Worm (Caenorhabditis elegans): ENCODE results near the gene vha-14.

vha-14 gene

DNA sequence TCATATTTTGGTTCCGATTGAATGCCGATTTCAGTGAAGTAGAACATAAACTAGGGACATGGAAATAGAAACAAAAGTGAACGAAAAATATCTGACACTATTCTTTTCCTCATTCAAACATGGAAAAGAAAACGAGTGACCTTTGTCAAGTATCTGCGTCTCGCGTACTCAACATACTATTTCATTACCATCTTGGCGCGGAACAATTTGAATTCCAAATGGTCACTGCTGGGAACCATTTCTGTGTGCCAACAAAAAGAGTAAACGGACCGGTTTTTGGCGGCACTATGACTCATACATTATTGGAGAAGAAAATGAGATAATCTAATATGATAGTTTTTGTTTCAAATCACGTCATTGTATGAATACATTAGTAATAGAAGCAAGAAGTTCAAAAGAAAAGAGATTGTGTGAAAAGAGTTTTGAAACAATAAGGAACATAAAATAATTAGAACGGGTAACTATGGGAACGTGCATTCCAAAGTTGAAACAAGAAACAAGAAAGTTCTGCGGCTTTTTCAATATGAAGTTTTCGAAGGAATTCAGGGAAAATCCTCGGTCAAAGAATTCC lies 25.4 kb upstream of the vha-14 start:
- peak; percentile 73 for TF ChIP-seq aha-1 (tag)
- TF ChIP-seq lsy-2 (tag; optimal IDR thresholded peaks at IDR 0.05) = peak in 1 of 2 experiments; percentile 17
- TF ChIP-seq sdz-12 (GFP tag; optimal IDR thresholded peaks at IDR 0.05) = no peak
- TF ChIP-seq spr-1 (tag; optimal IDR thresholded peaks at IDR 0.05) = no peak

DNA sequence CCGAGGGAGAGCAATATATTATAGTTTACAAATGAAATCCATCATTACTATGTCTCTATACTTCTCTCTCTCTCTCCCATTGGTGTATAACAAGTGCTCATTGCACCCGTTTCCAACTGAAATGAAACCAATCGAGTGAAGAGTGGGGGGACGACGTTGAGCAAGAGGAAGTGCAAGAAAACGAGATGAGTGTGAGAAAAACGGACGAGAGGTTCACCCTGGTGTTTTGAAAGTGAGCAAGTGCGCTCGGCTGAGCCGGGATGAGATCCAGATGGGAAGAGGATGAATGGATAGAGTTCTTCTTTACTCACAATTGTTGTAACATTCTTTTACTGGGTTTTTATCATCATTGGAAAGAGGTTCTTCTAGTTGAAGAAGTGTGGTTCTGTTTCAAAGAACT lies 24.2 kb upstream of the vha-14 start:
- TF ChIP-seq mes-2 (tag; optimal IDR thresholded peaks at IDR 0.05; ENCODE audit: poor library complexity, severe bottlenecking) (peak; percentile 34), rbr-2 (tag; optimal IDR thresholded peaks at IDR 0.05) (peak; percentile 18), ceh-44 (GFP tag; IDR thresholded peaks at IDR 0.05) (no peak), unc-62 (GFP tag; optimal IDR thresholded peaks at IDR 0.05 in 1 of 2) (peak in 1 of 2 experiments; percentile 23), unc-62 (tag; optimal IDR thresholded peaks at IDR 0.05) (no peak), nhr-48 (tag; optimal IDR thresholded peaks at IDR 0.05) (peak; percentile 3), ama-1 (optimal IDR thresholded peaks at IDR 0.05) (no peak), nhr-11 (tag; optimal IDR thresholded peaks at IDR 0.05) (peak; percentile 21), mep-1 (tag; optimal IDR thresholded peaks at IDR 0.05) (peak; percentile 4)

DNA sequence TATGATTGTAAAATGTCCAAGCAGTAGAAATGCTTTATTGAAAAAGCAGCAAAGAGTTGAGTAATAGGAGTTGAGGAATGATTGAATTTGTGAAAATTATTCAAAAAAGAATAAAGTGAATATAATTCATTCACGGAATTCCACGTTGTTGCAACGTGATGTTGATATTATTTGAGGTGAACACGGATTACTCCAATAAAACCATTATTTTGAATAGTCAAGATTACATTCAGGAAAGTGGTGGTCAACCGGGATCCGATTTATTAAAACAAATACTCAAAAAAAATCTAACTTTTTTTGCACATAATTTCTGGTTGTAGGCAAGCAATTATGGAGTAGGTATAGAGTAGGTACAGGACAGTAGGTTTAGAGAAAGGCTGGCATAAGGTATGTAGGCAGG lies 22.5 kb upstream of the vha-14 start, which contains the start of gene bre-3:
Gene bre-3, minus strand, starts transcription at position 101 of the 400 bp plus-strand sequence.
- TF ChIP-seq spr-1 (tag; optimal IDR thresholded peaks at IDR 0.05) (no peak), aha-1 (tag) (peak; percentile 69)

DNA sequence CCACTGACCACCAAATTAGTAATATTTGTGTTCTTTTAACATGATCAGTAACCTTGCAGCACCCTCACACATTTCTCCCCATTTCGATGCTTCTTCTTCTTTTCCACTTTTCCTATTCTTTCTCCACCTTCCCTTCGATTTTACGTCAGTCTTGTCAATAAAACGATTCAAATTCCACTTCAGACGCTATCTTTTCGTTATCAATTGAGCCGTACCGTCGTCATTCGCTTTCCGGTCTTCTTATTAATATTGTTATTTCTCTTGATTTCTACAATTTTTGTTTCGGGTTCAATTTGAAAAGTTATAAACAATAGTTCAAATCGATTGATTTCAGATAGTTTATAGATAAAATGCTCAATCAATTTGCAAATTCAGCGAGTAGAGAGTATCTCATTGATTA lies 20.4 kb upstream of the vha-14 start:
- TF ChIP-seq F44E2.7 (GFP tag; IDR thresholded peaks at IDR 0.05) = no peak
- no peak for TF ChIP-seq daf-16 (GFP tag; optimal IDR thresholded peaks at IDR 0.05)
- peak; percentile 85 for TF ChIP-seq daf-16 (tag; optimal IDR thresholded peaks at IDR 0.05)
- peak; percentile 67 for TF ChIP-seq dve-1 (tag; optimal IDR thresholded peaks at IDR 0.05; ENCODE audit: insufficient read depth)
- TF ChIP-seq T26A8.4 (GFP tag; IDR thresholded peaks at IDR 0.05) = no peak
- TF ChIP-seq nhr-28 (tag; optimal IDR thresholded peaks at IDR 0.05) = peak; percentile 53
- no peak for TF ChIP-seq R02D3.7 (tag; optimal IDR thresholded peaks at IDR 0.05)
- TF ChIP-seq ceh-82 (tag; optimal IDR thresholded peaks at IDR 0.05) = no peak
- TF ChIP-seq unc-62 (GFP tag; optimal IDR thresholded peaks at IDR 0.05 in 1 of 2) = no peak
- TF ChIP-seq unc-62 (tag; optimal IDR thresholded peaks at IDR 0.05) = no peak
- no peak for TF ChIP-seq duxl-1 (tag; optimal IDR thresholded peaks at IDR 0.05; ENCODE audit: poor library complexity)
- TF ChIP-seq nhr-77 (tag; optimal IDR thresholded peaks at IDR 0.05) = peak; percentile 54
- peak; percentile 66 for TF ChIP-seq pqm-1 (tag; optimal IDR thresholded peaks at IDR 0.05)
- TF ChIP-seq D1046.2 (GFP tag; IDR thresholded peaks at IDR 0.05) = no peak
- no peak for TF ChIP-seq mxl-3 (GFP tag; optimal IDR thresholded peaks at IDR 0.05)
- peak; percentile 31 for TF ChIP-seq hlh-11 (tag; optimal IDR thresholded peaks at IDR 0.05)
- peak; percentile 53 for TF ChIP-seq dmd-6 (GFP tag; IDR thresholded peaks at IDR 0.05)

DNA sequence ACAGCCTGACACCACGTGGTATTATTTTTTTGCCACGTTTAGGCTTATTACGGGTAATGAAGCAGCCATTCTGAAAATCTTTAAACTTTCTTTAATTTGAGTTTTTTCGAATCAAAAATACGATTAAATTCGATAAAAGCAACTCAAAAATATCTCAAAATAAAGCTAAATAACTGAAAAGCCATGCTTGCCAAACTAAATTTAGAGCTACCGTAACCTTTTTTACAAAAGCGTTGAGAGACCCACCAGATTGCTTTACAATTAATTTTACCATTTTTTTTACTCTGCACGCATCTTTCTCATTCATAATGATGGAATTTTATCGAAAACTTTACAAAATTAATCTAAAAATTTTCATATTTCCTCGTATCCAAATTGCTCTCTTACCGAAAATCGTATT lies 19.9 kb upstream of the vha-14 start:
- TF ChIP-seq pqm-1 (tag; optimal IDR thresholded peaks at IDR 0.05) (no peak), mxl-2 (GFP tag; conservative IDR thresholded peaks at IDR 0.05) (no peak), F37D6.2 (tag; optimal IDR thresholded peaks at IDR 0.05) (no peak), daf-16 (GFP tag; optimal IDR thresholded peaks at IDR 0.05) (no peak), daf-16 (tag; optimal IDR thresholded peaks at IDR 0.05) (no peak), Y105C5A.15 (GFP tag; IDR thresholded peaks at IDR 0.05) (no peak), ctbp-1 (GFP tag; IDR thresholded peaks at IDR 0.05) (no peak), skn-1 (tag; optimal IDR thresholded peaks at IDR 0.05) (no peak), R02D3.7 (tag; optimal IDR thresholded peaks at IDR 0.05) (no peak), hmg-1.1 (GFP tag; IDR thresholded peaks at IDR 0.05) (no peak), arid-1 (GFP tag; conservative IDR thresholded peaks at IDR 0.05) (no peak)
